Fruit fly (Drosophila melanogaster) whole organism: ENCODE results near the gene CG9547.

ENCODE experiments used
- CG8478 ChIP-seq: fragments of >200 bp; optimal IDR thresholded peaks from 2 replicates; lab custom pipeline; 2018; ENCODE audit warnings: inconsistent platforms
- Dll ChIP-seq: fragments of >200 bp; optimal IDR thresholded peaks from 2 replicates; lab custom pipeline; 2017

DNA sequence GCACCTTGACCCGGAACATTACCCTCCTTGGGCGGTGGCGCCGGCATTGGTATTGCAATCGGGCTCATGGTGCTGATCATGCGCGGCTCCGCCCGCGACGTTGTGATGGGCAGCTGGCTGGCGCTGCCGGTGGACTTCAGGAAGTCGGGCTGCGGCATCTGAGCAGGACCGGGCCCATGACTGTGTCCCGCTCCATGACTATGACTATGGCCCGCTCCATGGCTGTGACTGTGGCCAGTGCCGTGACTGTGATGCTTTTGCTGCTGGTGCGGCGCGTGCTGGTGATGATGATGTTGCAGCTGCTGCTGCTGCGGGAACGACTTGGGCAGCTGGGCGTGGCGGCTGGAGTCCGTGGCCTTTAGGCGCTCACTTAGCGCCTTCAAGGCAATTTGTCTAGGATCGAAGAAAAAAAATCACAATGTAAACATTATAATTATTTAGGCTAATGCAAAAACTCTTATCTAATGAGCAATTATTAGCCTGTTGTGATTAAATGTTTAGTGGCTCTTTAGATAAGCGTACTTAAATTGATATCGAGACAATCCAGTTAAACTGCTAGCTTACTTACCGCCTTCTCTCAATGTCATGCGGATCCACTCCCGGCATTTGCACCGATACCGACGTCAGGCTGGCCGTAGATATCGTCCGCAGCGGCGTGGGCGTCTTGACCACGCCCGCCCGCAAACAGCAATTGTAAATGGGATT lies 19.3 kb downstream of the CG9547 start:
- TF ChIP-seq CG8478 (lab: Kevin White, UChicago) (no peak), Dll (lab: Kevin White, UChicago) (no peak)
